Fruit fly (Drosophila melanogaster): ENCODE data around the gene CIAPIN1.
A peak's percentile ranks its signal among the peaks of the same experiment; 100 is the strongest.

CIAPIN1 gene

DNA sequence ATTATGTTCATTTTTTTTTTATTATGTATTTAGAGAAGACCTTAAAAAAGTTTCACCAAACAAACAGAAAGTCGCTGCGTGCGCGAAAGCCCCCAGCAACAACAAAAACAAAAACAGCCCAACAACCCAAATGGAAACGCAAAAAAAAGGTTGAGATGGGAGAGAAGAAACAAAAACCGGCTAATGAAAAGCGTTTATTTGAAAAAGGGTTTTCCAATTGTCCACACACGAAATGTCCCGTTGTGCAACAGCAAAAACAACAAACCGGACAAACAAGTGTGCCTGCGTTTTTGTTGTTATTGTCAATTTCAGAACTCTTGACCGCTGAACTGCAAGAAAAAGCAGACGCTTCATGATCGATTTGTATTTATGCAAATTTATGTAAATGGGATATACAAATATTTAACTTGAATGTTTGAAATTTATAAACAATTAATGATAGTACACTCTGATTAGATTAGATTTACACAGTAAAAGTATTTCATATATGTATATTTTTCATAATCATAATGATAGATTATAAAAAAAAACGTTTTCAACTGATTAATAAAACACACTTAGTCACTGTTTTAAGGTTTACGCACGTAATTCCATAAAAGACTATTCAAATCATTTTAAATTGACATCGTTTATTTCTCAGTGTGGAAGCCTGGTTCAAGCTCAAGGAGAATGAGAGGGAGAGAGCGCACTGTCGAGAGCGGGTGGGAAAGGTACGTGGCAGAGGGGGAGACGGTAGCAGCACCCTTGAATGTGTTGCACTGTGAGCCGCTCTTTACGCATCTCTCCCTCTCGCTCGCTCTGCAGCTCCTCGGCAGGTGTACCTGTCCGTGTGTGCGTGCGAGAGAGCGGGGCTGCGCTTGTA is 17.9 kb upstream of the CIAPIN1 start (continued):
- TF ChIP-seq CG12769 (tag; optimal IDR thresholded peaks at IDR 0.05) = no peak
- peak; percentile 60 for TF ChIP-seq chn (GFP tag; optimal IDR thresholded peaks at IDR 0.05)
- TF ChIP-seq Oaz (GFP tag; IDR thresholded peaks at IDR 0.05) = 0 out of 2 replicates have a peak, but pooled peaks have one; percentile 43
- TF ChIP-seq aop (GFP tag; IDR thresholded peaks at IDR 0.05) = 0 out of 2 replicates have a peak, but pooled peaks have one; percentile 39
- peak; percentile 74 for TF ChIP-seq Oli (tag; optimal IDR thresholded peaks at IDR 0.05)
- peak; percentile 67 for TF ChIP-seq yki (optimal IDR thresholded peaks at IDR 0.05)
- peak; percentile 58 for TF ChIP-seq Fer3 (tag; optimal IDR thresholded peaks at IDR 0.05)
- peak; percentile 71 for TF ChIP-seq E2f1 (GFP tag; IDR thresholded peaks at IDR 0.05)
- TF ChIP-seq CG8944 (GFP tag; optimal IDR thresholded peaks at IDR 0.05) = no peak
- no peak for TF ChIP-seq tup (GFP tag; optimal IDR thresholded peaks at IDR 0.05)
- TF ChIP-seq dysf (GFP tag; IDR thresholded peaks at IDR 0.05) = peak; percentile 78; the same call in 2 of the 3 replicates
- TF ChIP-seq CG13424 (tag; optimal IDR thresholded peaks at IDR 0.05) = peak; percentile 72
- 0 out of 2 replicates have a peak, but pooled peaks have one; percentile 56 for TF ChIP-seq Awh (GFP tag; IDR thresholded peaks at IDR 0.05)
- no peak for TF ChIP-seq CG11085 (GFP tag; IDR thresholded peaks at IDR 0.05)
- no peak for TF ChIP-seq Dip2 (GFP tag; IDR thresholded peaks at IDR 0.05)
- no peak for TF ChIP-seq Side (GFP tag; optimal IDR thresholded peaks at IDR 0.05)
- no peak for TF ChIP-seq jumu (GFP tag; optimal IDR thresholded peaks at IDR 0.05)
- no peak for TF ChIP-seq pzg (GFP tag; optimal IDR thresholded peaks at IDR 0.05)
- no peak for TF ChIP-seq Myb (GFP tag; optimal IDR thresholded peaks at IDR 0.05)
- peak; percentile 83 for TF ChIP-seq ci (GFP tag; IDR thresholded peaks at IDR 0.05)
- peak; percentile 22 for TF ChIP-seq gcm2 (GFP tag; optimal IDR thresholded peaks at IDR 0.05)
- TF ChIP-seq CG4282 (GFP tag; optimal IDR thresholded peaks at IDR 0.05) = no peak
- peak; percentile 75 for TF ChIP-seq CG12104 (GFP tag; optimal IDR thresholded peaks at IDR 0.05)
- TF ChIP-seq CG1529 (GFP tag; optimal IDR thresholded peaks at IDR 0.05) = peak; percentile 65
- peak in 1 of 2 experiments; percentile 16 for TF ChIP-seq crp (GFP tag; optimal IDR thresholded peaks at IDR 0.05)
- TF ChIP-seq CG11093 (GFP tag; IDR thresholded peaks at IDR 0.05) = peak; percentile 63; the same call in 2 of the 3 replicates
- TF ChIP-seq CkIIα-i1 (GFP tag; IDR thresholded peaks at IDR 0.05) = no peak
- no peak for TF ChIP-seq gsb (GFP tag; IDR thresholded peaks at IDR 0.05)
- peak; percentile 79 for TF ChIP-seq CG15696 (tag; optimal IDR thresholded peaks at IDR 0.05)
- TF ChIP-seq caup (GFP tag; optimal IDR thresholded peaks at IDR 0.05; ENCODE audit: severe bottlenecking) = peak; percentile 55
- peak; percentile 62 for TF ChIP-seq CG16815 (GFP tag; optimal IDR thresholded peaks at IDR 0.05)
- no peak for TF ChIP-seq D (optimal IDR thresholded peaks at IDR 0.05)
- peak; percentile 81 for TF ChIP-seq D (GFP tag; optimal IDR thresholded peaks at IDR 0.05)
- TF ChIP-seq trem (tag; optimal IDR thresholded peaks at IDR 0.05) = peak; percentile 57
- peak; percentile 55 for TF ChIP-seq CG8281 (tag; optimal IDR thresholded peaks at IDR 0.05)
- TF ChIP-seq CG17186 (GFP tag; optimal IDR thresholded peaks at IDR 0.05) = no peak
- peak; percentile 64; the same call in 1 of the 2 replicates for TF ChIP-seq klu (GFP tag; IDR thresholded peaks at IDR 0.05)
- TF ChIP-seq CHES-1-like (GFP tag; optimal IDR thresholded peaks at IDR 0.05) = no peak
- TF ChIP-seq MTF-1 (GFP tag; optimal IDR thresholded peaks at IDR 0.05; ENCODE audit: borderline replicate concordance) = peak; percentile 27
- no peak for TF ChIP-seq bowl (GFP tag; IDR thresholded peaks at IDR 0.05)
- TF ChIP-seq D19B (GFP tag; optimal IDR thresholded peaks at IDR 0.05) = peak; percentile 18
- no peak for TF ChIP-seq CG3163 (GFP tag; optimal IDR thresholded peaks at IDR 0.05)
- no peak for TF ChIP-seq CG10462 (GFP tag; optimal IDR thresholded peaks at IDR 0.05)
- peak; percentile 80 for TF ChIP-seq CoRest (tag; optimal IDR thresholded peaks at IDR 0.05)
- TF ChIP-seq pum (GFP tag; optimal IDR thresholded peaks at IDR 0.05) = peak; percentile 34
- peak; percentile 57 to 76 for TF ChIP-seq bsh (GFP tag; optimal IDR thresholded peaks at IDR 0.05)
- TF ChIP-seq CG5180 (GFP tag; optimal IDR thresholded peaks at IDR 0.05) = peak; percentile 67
- peak; percentile 63 for TF ChIP-seq oc (tag; optimal IDR thresholded peaks at IDR 0.05)
- peak; percentile 42 for TF ChIP-seq CG1647 (GFP tag; optimal IDR thresholded peaks at IDR 0.05)
